Fruit fly (Drosophila melanogaster): ENCODE measurements around the gene alpha-Est2.

DNA sequence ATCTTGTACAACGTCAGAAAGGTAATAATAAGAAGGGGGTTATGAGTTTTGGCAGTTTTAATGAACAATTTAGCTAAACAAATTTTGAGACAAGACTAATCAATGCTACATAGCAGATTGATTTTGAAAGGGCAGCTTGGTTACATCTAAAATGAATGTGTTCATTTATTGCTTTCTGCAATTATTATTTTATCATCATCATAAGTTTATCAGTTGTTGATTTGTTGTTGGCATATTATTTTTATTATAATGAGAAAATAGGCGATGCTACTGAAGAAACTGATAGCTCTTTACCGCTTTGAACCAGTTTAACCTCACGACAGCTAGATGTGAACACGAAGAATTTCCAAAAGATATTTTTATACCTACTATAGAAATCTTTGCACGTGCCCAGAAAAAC, 39.3 kb upstream of the alpha-Est2 start, which contains the start of gene Mics1:
- TF ChIP-seq CG12942 (GFP tag; optimal IDR thresholded peaks at IDR 0.05): no peak
- no peak for TF ChIP-seq CG1603 (tag; optimal IDR thresholded peaks at IDR 0.05)
- no peak for TF ChIP-seq sob (GFP tag; IDR thresholded peaks at IDR 0.05)
- TF ChIP-seq CG3407 (GFP tag; optimal IDR thresholded peaks at IDR 0.05): no peak
- no peak for TF ChIP-seq CG2712 (tag; optimal IDR thresholded peaks at IDR 0.05)

Measured in whole organism, embryonic.